Worm (Caenorhabditis elegans): ENCODE results near the gene F26F4.5.

ce11 chrIII:4879445-4879844, 11.6 kb downstream of the F26F4.5 start, which contains the start of gene C35D10.1:
- no peak for TF ChIP-seq nhr-12 (tag; optimal IDR thresholded peaks at IDR 0.05)
- no peak for TF ChIP-seq unc-62 (GFP tag; optimal IDR thresholded peaks at IDR 0.05)
- no peak for TF ChIP-seq nhr-237 (tag; optimal IDR thresholded peaks at IDR 0.05)
- TF ChIP-seq elt-1 (tag; optimal IDR thresholded peaks at IDR 0.05; ENCODE audit: borderline replicate concordance, insufficient read depth): no peak
- TF ChIP-seq drap-1 (GFP tag; optimal IDR thresholded peaks at IDR 0.05): no peak
- no peak for TF ChIP-seq ceh-83 (GFP tag; optimal IDR thresholded peaks at IDR 0.05)
- no peak for TF ChIP-seq mep-1 (tag; optimal IDR thresholded peaks at IDR 0.05)
- no peak for TF ChIP-seq unc-39 (tag; optimal IDR thresholded peaks at IDR 0.05)
- no peak for TF ChIP-seq ces-1 (GFP tag; optimal IDR thresholded peaks at IDR 0.05)
- TF ChIP-seq blmp-1 (tag; optimal IDR thresholded peaks at IDR 0.05): no peak
- TF ChIP-seq lsy-2 (tag; optimal IDR thresholded peaks at IDR 0.05): no peak

Measured in whole organism, mixed stage, embryonic.